Fruit fly (Drosophila melanogaster) Kc167 (cell line): ENCODE results near the gene CG14687.

Experiments
- Myc ChIP-seq: fragments of >200 bp; optimal IDR thresholded peaks from 2 replicates; lab custom pipeline; 2017; ENCODE audit warnings: missing external identifiers
- ttk ChIP-seq: sonication (Bioruptor generic); optimal IDR thresholded peaks from 2 replicates; lab custom pipeline; 2017; ENCODE audit warnings: missing external identifiers

DNA sequence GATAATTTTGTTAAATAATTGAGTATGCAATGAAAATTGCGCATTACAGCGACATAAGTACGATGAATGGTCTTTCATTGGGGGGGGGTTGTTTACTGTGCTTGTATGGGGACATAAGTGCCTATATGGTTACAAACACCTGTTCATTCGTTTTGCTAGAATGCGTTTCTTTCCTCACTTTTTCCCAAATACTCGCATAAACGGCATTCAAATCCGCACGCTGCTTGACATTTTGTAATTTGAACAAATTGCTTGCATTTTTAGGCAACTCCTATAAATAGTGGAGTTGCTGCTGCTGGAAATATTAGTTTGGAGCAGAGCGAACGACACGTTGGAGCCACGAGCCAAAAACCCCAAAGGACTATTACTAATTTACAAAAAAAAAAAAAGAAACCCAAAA lies 13.4 kb upstream of the CG14687 start, which contains the start of gene Desi:
- TF ChIP-seq Myc, result no peak
- no peak for TF ChIP-seq ttk (lab: Kevin White, UChicago)
